Fruit fly (Drosophila melanogaster): Measurements from ENCODE around the gene CG1965.

Gene CG1965

DNA sequence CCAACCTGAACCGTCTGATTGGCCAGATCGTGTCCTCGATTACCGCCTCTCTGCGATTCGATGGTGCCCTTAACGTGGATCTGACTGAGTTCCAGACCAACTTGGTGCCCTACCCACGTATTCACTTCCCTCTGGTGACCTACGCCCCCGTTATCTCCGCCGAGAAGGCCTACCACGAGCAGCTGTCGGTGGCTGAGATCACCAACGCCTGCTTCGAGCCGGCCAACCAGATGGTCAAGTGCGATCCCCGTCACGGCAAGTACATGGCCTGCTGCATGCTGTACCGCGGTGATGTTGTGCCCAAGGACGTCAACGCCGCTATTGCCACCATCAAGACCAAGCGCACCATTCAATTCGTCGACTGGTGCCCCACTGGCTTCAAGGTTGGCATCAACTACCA lies 20.7 kb downstream of the CG1965 start:
- no peak for TF ChIP-seq CTCF (optimal IDR thresholded peaks at IDR 0.05)
- TF ChIP-seq CG8478 (optimal IDR thresholded peaks at IDR 0.05) = no peak

DNA sequence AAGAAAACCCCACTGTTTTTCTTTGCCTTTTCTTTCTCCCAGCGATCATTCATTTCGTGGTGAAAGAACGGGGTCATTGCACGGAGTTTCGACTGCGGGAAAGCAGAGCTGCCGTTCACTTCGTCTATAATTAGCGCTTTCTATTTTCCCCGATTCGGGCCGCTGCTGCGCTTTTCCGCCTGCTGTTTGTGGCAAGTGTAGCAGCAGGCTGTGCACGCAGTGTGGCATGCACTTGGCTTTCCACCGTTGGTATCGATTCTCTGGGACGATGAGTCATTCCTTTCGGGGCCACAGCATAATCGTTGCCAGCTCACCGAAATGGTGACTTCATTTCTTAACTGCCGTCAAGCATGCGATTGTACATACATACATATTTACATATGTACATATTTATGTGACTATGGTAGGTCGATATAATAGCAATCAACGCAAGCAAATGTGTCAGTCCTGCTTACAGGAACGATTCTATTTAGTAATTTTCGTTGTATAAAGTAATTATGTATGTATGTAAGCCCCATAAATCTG lies 21.7 kb downstream of the CG1965 start:
- TF ChIP-seq CG8478 (optimal IDR thresholded peaks at IDR 0.05) = no peak
- peak in 1 of 2 experiments; percentile 17 for TF ChIP-seq CTCF (optimal IDR thresholded peaks at IDR 0.05)

DNA sequence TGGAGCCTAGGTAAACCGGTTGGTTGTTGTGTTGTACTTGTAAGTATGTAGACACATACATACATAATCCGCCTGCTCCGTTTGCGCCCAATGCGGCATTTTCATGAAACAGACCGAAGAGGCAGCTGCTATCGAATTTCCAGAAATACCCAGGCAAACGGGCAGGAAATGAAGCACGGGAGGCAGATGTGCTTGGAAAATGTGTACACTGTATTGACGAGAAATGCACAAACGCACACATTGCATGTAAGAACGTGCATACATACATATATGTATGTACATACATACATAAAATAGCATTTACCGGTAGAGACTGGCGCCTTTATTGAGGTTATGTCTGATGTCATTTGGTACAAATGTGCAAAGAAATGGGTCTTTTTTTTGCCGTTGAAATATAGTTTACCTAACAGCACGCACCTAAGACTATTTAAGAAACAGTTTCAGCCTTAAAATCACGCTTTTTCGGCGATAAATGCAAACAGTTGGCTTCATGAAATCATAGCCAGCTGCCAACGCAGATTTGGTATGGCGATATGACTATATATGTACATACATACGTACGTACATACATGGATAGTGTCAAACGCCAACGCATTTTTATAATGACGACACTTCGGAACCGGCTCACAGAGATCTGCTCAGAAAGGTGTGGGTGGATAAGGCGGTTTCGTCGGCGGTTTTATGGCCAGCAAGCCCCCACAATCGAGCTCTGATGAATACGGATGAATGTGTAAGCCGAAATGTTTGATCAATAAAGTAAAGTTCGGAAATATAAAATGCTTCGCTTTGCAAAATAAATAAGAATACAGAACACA lies 22.5 kb downstream of the CG1965 start:
- TF ChIP-seq CTCF (optimal IDR thresholded peaks at IDR 0.05) (no peak), CG8478 (optimal IDR thresholded peaks at IDR 0.05) (no peak)

DNA sequence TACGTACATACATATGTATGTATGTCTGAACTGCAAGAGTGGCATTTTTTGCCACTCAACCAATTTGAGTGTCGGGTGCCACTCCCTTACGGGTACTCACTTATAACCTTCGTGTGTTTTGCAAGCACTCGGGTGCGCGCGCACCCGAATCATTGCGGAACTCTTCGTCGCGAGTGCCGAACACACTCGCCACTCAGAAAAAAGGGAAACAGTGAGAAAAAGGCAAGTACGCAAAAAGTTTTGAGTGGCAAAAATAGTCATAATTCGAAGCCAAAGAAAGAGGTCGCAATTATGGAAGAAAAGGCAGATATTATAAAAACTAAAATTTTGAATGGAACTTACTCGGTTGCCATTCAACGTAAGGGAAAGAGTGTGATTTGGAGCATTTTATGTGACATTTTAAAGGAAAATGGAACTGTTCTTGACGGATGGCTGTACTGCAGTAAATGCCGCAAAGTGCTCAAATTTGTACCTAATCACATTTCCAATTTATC lies 23.2 kb downstream of the CG1965 start:
- TF ChIP-seq CTCF (optimal IDR thresholded peaks at IDR 0.05) (no peak), CG8478 (optimal IDR thresholded peaks at IDR 0.05) (no peak)

DNA sequence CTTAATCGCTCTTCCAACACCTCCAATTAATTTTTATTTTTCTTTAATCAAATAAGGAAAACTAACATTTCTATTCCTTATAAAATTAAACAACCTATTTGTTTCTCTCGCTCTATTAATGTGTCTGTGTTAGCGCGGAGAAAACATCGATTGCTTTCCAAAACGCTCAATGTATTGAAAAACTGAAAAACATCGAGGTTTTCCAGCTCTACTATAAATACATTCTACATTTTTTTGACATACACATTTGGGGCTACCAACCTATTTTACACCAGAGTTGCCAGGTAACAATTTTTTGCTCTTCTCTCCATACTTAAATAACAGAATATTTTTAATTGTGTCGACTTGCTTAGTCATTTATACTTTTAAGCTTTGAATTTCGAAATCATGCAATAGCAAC lies 24.7 kb downstream of the CG1965 start:
- TF ChIP-seq CG8478 (optimal IDR thresholded peaks at IDR 0.05) (no peak), CTCF (optimal IDR thresholded peaks at IDR 0.05) (peak in 1 of 2 experiments; percentile 51)

DNA sequence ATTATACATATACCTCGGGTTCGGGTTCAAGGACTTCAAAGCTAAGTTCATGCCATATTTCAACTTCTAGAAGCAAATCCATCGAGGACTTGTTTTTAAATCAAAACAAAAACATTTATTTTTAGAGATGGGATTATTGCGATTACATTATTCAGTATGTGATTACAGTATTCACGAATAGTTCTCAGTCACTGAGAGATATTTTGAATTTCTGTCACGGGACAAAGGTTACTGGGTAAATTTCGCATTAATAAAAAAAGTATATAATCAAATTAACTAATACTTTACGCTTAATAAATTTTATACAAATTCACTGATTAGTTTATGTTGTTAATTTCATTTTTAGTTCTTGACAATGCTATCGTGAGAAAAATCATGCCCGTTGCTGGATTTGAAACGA lies 26.4 kb downstream of the CG1965 start:
- no peak for TF ChIP-seq CG8478 (optimal IDR thresholded peaks at IDR 0.05)
- no peak for TF ChIP-seq CTCF (optimal IDR thresholded peaks at IDR 0.05)

DNA sequence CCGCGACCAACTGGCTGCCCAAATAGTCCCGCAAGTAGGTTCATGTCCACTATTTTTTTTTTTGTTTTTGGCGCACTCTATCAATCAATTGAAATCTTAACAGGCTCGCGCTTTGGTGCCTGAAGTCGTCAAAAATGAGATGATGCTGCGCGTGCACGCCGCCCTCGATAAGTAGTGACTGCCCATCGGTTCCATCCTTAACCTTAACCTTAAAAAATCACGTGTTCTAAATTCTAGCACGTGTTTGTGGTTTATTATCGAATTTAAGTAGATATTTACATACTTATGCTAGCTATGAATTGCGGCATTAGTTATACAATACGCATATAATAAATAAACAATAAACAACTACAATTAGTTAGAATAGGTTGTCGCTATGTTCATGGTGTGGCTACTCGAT lies 27.2 kb downstream of the CG1965 start:
- TF ChIP-seq CTCF (optimal IDR thresholded peaks at IDR 0.05) (no peak), CG8478 (optimal IDR thresholded peaks at IDR 0.05) (no peak)

DNA sequence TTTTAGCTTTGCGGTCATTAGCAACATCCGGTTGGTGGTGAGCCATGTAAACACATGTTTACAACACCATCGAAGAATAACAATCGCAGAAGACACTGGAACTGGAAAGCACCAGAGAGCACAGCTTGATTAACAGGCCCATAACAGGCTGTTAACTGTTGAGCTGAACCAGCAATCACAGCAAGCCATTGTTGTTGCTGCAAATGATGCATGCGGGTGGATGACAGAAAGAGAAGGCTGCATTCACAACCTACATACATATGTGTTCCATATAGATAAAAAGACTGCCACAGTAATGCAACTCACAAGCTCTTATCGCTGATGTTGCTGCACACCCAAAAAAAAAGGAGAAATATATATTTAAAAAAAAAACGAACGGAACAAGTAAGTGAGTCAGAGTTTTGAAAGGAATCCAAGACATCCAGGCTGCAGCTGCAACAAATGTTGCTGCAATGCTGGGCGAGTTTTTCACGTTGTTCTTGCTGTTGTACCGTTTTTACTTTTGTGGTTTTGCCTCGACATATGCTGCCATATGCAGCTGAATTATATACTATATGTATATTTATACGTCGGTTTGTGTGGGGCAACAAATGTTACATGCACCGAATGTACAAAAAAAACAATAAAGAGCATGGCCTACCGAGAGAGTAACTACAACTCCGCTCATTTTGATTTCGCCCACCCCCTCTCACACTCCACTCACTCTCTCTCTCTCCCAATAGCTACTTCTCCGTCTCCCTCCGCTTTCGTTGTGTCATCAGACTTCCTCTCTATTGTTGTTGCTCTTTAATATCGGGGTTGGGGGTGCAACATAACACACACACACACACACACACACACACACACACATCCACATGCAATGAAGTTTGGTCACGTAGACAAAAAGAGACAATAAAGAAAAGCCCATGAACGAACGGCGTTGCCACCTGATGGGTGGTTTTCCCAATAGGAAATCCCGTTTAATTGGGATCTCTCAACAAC lies 35.9 kb downstream of the CG1965 start:
- TF ChIP-seq CG8478 (optimal IDR thresholded peaks at IDR 0.05) (no peak), CTCF (optimal IDR thresholded peaks at IDR 0.05) (no peak)

DNA sequence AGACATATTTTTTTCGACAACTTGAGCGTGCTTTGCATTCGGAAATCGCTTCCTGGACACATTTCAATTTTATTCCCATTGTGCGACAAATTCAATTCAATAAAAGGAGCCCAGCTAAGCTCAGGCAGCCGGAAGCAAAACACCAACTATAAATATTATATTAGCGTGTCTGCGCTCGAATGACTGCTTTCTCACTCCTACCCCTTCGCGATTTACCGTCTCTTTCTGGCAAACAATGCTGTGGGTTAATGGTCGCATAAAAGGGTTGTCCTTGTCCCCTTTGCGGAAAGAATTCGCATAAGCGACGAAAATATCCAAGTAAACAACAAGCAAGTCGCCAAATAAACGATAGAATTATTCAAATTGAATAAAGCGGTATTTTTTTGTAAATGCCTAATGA lies 37.1 kb downstream of the CG1965 start:
- TF ChIP-seq CG8478 (optimal IDR thresholded peaks at IDR 0.05) (no peak), CTCF (optimal IDR thresholded peaks at IDR 0.05) (no peak)

DNA sequence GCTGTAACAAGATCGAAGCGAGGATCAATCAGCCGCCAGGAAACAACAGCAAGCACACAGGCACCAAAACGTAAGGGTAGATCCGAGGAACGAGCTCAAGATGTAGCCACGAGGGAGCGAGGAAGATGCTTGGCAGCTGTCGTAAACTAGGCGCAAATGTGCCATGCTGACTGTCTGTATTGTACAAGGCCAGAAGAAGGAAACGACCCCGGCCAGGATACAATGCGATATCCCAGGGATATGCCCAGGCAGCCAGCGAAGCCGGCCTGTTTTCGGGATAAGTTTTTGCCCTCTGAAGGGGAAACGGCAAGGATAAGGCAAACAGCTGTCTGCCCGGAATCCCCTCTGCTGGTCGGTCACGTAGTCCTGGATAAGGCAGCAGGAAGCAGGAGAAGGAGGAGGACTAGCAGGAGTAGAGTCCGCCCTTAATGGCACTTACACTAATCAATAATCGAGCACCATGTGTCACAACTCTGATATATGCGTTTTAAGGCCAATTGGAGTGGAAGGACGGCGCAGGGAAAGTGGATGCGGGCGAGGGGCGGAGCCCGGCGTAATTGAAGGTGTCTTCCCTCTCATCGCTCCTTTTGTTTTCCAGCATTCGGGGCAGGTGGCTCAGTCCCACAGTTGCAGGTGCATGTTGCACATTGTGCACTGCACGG lies 38.4 kb downstream of the CG1965 start:
- no peak for TF ChIP-seq CTCF (optimal IDR thresholded peaks at IDR 0.05)
- no peak for TF ChIP-seq CG8478 (optimal IDR thresholded peaks at IDR 0.05)

DNA sequence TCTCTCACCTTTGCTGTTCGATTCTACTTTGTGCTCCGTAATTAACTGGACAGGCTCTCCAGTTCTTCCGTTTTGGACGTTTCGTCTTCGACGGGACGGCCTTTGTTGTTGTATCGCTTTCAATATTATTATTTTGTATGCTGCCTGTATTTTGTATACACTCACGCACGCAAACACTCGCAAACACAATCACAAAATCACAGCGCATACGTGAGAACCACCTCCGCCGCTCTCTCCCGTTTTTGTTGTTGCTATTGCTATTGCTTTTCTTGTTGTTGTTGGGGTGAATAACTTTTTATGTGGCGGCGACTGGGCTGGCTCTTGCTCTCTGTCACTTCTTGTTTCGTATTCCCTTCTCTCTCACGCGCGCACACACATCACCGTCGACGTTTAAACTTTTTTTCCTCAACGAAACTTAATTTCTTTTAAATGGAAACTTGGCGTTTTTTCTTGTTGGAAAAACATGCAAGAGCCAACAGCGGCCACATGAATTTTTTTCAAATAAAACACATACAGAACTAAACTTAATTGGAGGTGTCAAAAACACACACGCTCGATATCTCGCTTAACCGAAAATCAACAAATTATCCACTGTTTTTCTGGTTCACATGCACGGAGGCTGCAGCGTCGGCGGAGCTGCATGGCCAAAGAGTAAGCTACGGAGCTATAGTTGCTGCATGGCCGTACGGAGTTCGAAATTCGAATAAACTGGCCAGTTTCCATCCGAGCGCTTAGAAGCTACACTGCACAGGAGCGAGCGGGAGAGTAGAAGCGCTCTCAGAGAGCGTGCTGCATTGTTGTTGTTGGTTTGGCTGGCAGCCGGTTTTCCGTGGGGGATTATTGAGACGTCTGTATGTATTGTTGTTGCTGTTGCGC lies 40.8 kb downstream of the CG1965 start:
- TF ChIP-seq CTCF (optimal IDR thresholded peaks at IDR 0.05) = no peak
- TF ChIP-seq CG8478 (optimal IDR thresholded peaks at IDR 0.05) = no peak

DNA sequence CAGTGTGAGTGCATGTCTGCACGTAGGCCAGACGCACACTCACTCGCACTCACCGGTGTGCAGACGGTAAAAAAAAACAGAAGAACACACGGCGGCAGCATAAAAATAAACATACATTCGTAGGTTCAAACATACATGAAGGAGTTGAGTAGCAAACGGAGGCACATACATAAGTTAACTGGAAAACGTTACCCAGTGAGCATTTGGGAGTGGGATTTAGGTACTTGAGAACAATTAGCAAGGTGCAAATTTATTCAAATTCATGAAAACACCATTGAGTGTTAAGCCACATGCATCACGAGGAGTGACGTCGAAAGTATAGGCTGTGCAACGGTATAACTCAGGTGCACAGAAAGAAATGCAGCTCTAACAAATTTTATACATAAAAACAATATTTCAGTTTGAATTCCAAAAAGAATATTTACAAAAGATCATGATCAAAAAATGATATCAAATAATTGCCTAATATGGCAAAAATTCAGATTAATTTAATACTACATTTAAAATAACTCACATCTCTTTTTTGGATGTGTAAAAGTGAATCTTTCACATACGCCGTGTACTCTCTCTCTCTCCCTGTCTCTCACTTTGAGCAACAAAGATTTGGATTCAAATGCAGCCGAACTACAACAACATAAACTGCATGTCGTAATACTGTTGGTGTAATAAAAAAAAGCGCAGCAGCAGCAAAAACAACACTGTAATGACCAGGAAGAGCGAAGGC lies 41.5 kb downstream of the CG1965 start:
- TF ChIP-seq CG8478 (optimal IDR thresholded peaks at IDR 0.05) = no peak
- no peak for TF ChIP-seq CTCF (optimal IDR thresholded peaks at IDR 0.05)

DNA sequence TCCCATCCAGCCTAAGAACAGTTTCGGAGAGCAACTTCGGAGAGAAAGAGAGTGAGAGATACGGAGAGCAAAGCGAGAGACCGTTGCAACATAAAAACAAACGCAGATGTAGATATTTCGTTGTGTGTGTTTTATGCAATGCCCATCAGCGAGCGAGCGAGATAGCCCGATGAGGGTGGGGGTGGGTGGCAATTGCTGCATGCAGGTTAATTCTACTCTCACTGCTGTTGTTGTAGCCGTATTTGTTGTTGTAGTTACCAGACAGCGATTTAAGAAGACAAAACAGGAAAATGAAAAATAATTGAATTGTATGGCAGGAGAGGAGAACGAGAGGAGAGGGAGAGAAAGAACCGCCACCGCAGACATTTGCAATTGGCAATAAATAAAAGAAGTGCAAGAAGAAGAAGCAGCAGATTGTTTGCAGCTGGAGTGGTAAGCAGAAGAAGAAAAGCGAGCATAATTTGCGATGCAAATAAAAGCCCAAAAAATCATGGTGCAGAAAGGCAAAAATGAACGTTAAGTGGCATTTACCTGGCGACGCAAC lies 42.6 kb downstream of the CG1965 start:
- no peak for TF ChIP-seq CG8478 (optimal IDR thresholded peaks at IDR 0.05)
- TF ChIP-seq CTCF (optimal IDR thresholded peaks at IDR 0.05) = no peak

Data from S2 (cell line).